Worm (Caenorhabditis elegans): Measurements from ENCODE around the gene mec-15.
A peak's percentile ranks its signal among the peaks of the same experiment; 100 is the strongest.

mec-15 gene

DNA sequence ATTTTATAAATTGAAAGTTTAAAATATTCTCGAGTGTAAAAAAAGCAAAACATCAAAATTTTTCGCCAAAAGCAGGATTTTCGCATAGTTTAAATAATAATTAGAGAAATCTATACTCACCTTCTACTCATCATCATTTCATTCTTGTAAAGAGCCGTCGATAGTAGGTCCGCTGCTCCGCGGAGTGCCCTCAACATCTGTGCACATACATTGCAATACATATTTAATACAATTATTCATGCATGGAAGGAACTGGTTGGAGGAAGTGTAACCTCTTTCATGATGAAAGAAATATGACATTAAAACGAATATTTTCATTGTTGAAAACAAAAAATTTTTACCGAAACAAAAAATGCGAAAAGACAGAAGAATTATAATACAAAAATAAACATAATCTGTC, 2.8 kb upstream of the mec-15 start, which contains the start of gene mrps-14:
mrps-14 (minus strand) TSS at position 197 of the 400 bp plus-strand sequence.
- TF ChIP-seq ets-4 (tag; optimal IDR thresholded peaks at IDR 0.05) (no peak), ceh-45 (GFP tag; IDR thresholded peaks at IDR 0.05) (no peak), che-1 (tag; optimal IDR thresholded peaks at IDR 0.05) (no peak), ceh-9 (tag; optimal IDR thresholded peaks at IDR 0.05) (no peak), tbx-2 (tag; optimal IDR thresholded peaks at IDR 0.05) (no peak), ceh-24 (tag; optimal IDR thresholded peaks at IDR 0.05) (no peak), elt-4 (tag; optimal IDR thresholded peaks at IDR 0.05) (no peak), C08G9.2 (tag; optimal IDR thresholded peaks at IDR 0.05) (no peak), ama-1 (optimal IDR thresholded peaks at IDR 0.05) (no peak)

DNA sequence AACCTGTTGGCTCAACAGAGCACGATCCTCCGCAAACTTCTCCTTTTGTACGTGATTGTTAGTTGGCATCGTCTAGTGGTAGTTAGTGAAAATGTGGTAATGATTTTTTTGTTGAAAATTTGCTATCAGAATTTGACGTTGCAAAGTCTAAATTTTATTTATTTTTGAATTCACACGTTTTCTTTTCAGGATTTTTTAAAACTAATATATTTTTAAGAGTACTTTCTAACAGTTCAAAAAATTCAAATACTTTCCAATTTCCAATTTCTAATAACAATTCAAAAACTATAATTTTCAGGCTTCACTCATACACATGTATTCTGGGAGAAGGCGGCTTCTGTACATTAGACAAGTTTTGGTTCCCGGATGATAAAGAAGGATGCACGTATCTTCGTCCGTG, 5.1 kb downstream of the mec-15 start, which contains the start of gene ubxn-5:
ubxn-5 (minus strand) TSS at position 101 of the 400 bp plus-strand sequence.
- TF ChIP-seq unc-42 (tag; optimal IDR thresholded peaks at IDR 0.05): no peak
- TF ChIP-seq pag-3 (tag; optimal IDR thresholded peaks at IDR 0.05; ENCODE audit: borderline replicate concordance): no peak
- no peak for TF ChIP-seq elt-4 (tag; optimal IDR thresholded peaks at IDR 0.05)
- no peak for TF ChIP-seq Y22D7AL.16 (tag; optimal IDR thresholded peaks at IDR 0.05)
- TF ChIP-seq ceh-9 (tag; optimal IDR thresholded peaks at IDR 0.05): no peak

DNA sequence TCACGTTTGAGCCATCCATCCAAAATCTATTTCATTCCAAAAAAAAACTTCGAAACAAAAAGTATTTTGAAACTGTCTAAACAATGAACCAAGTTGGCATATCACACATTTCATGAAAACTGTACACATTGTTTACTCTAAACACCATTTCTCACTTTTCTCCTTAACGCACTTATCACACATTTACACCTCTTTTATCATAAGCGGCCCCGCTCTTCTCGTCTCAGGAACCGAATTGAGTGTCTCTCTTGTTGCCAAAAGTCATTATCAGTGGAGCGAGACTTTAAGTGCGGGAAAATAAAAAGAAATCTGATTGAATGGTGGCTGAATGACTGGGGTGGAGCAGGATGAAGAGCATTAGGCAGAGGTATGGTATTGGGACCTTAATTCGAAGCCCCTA, 7.6 kb downstream of the mec-15 start:
- TF ChIP-seq C38D4.7 (GFP tag; optimal IDR thresholded peaks at IDR 0.05) (no peak), lim-6 (tag; optimal IDR thresholded peaks at IDR 0.05) (no peak), elt-4 (tag; optimal IDR thresholded peaks at IDR 0.05) (no peak), ceh-31 (tag; optimal IDR thresholded peaks at IDR 0.05) (no peak), syd-9 (tag; optimal IDR thresholded peaks at IDR 0.05) (no peak), F13H6.1 (tag; optimal IDR thresholded peaks at IDR 0.05) (no peak), eyg-1 (tag; optimal IDR thresholded peaks at IDR 0.05) (no peak), unc-86 (tag; optimal IDR thresholded peaks at IDR 0.05) (no peak), npax-4 (tag; optimal IDR thresholded peaks at IDR 0.05) (no peak), elt-2 (tag; optimal IDR thresholded peaks at IDR 0.05) (peak; percentile 60), pros-1 (tag; optimal IDR thresholded peaks at IDR 0.05) (no peak), K02D7.2 (tag; optimal IDR thresholded peaks at IDR 0.05) (no peak), ets-4 (tag; optimal IDR thresholded peaks at IDR 0.05) (no peak), pax-1 (tag; optimal IDR thresholded peaks at IDR 0.05) (peak; percentile 42), unc-42 (tag; optimal IDR thresholded peaks at IDR 0.05) (no peak), tbx-7 (tag; optimal IDR thresholded peaks at IDR 0.05) (no peak), ceh-24 (tag; optimal IDR thresholded peaks at IDR 0.05) (no peak)

DNA sequence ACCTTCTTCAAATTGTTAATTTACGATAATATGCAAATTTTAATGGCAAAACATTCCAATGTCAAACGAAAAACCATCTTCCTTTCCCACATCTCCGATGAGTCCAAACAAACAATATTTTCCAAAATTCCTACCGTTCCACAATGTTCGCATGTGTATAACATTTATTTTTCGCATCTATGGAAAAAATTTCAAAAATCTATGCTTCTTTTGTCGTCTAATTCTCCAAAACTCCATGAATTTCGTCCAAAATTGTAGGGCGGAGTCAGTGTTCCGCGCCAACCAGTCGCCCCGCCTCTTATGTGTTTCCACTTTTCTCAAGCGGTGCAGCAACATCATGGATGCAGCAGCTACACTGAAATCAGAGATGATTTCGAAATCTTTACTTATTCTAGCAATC, 8.5 kb downstream of the mec-15 start, which contains the start of gene T01E8.8:
T01E8.8 (plus strand) TSS at position 301 of the 400 bp plus-strand sequence.
- TF ChIP-seq pha-2 (tag; optimal IDR thresholded peaks at IDR 0.05) (no peak), ama-1 (optimal IDR thresholded peaks at IDR 0.05) (no peak), hlh-6 (tag; optimal IDR thresholded peaks at IDR 0.05) (no peak), fkh-10 (GFP tag; optimal IDR thresholded peaks at IDR 0.05) (no peak), ceh-14 (tag; optimal IDR thresholded peaks at IDR 0.05) (no peak)

DNA sequence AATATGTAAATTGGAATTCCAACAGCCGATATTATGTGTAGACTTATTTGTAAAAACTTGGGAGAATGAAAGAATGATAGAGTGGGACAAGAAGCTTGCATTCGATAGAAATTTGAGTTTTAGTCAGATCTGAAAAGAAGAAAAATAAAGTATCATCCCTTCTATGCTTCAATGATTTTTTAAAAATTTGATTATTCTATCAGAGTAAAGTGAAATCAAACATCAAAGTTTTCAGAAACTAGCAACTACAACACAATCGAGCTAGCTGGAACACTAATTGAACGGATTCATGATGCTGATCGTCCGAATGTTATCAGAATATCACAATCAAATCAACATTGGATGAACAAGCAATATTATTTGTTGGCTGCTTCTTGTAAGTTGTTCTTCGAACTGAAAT, 12.5 kb downstream of the mec-15 start, which contains the start of gene srh-135:
srh-135 (minus strand) TSS at position 101 of the 400 bp plus-strand sequence.
- TF ChIP-seq ceh-9 (tag; optimal IDR thresholded peaks at IDR 0.05) (no peak), ceh-14 (tag; optimal IDR thresholded peaks at IDR 0.05) (no peak), C08G9.2 (tag; optimal IDR thresholded peaks at IDR 0.05) (no peak), pha-4 (tag; optimal IDR thresholded peaks at IDR 0.05) (no peak), dve-1 (tag; optimal IDR thresholded peaks at IDR 0.05) (no peak), pax-1 (tag; optimal IDR thresholded peaks at IDR 0.05) (no peak), pqm-1 (tag; optimal IDR thresholded peaks at IDR 0.05) (no peak), unc-42 (tag; optimal IDR thresholded peaks at IDR 0.05) (no peak), fkh-10 (GFP tag; optimal IDR thresholded peaks at IDR 0.05) (no peak), tbx-2 (tag; optimal IDR thresholded peaks at IDR 0.05) (no peak), ceh-34 (tag; optimal IDR thresholded peaks at IDR 0.05) (no peak)

Measured in whole organism, late embryonic.